Worm (Caenorhabditis elegans) whole organism, late embryonic: ENCODE data around the gene C53A3.3.

Source experiments
- ets-4 ChIP-seq: sonication (generic microtip); optimal IDR thresholded peaks from 2 replicates; lab custom pipeline; 2016; ENCODE audit warnings: missing genetic modification characterization, missing compliant biosample characterization
- hlh-6 ChIP-seq: sonication (generic microtip); optimal IDR thresholded peaks from 2 replicates; lab custom pipeline; 2016; ENCODE audit warnings: missing genotype, missing genetic modification characterization, missing compliant biosample characterization
- nfya-1 ChIP-seq: sonication (generic microtip); optimal IDR thresholded peaks from 2 replicates; lab custom pipeline; 2017; ENCODE audit warnings: missing genetic modification characterization, mild to moderate bottlenecking, missing compliant biosample characterization, antibody characterized with exemption, moderate library complexity
- rnt-1 ChIP-seq: sonication (generic microtip); optimal IDR thresholded peaks from 2 replicates; lab custom pipeline; 2016; ENCODE audit warnings: missing genetic modification characterization, missing compliant biosample characterization
- unc-55 ChIP-seq: sonication (generic microtip); optimal IDR thresholded peaks from 2 replicates; lab custom pipeline; 2017; ENCODE audit warnings: missing biosample characterization, missing genetic modification reagents, missing genetic modification characterization

DNA sequence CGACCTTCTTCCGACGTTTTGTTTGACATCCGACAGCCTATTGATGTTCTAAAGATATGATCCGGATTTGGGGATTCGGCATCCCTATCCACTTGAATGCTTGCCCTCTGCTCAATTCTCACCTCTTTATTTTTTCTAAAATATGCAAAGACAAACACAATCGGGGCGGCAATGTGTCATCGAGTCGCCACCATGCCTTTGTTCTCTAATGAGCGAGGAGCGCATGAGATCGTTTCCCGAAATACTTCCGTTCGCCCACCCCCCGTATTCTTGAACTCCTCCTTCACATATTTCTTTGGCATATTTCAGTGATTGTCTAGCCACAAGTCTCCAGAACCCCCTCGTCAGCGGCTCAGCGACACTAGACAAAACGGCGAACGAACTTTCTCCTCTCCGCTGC, 43.1 kb downstream of the C53A3.3 start, which contains the start of gene cyn-17:
- TF ChIP-seq unc-55 (GFP tag; lab: Kevin White, UChicago) (no peak), hlh-6 (tag; lab: Kevin White, UChicago) (no peak), rnt-1 (tag; lab: Kevin White, UChicago) (no peak), nfya-1 (no peak), ets-4 (tag; lab: Kevin White, UChicago) (no peak)
